Worm (Caenorhabditis elegans): ENCODE results near the gene F55G11.2.

F55G11.2 gene

DNA sequence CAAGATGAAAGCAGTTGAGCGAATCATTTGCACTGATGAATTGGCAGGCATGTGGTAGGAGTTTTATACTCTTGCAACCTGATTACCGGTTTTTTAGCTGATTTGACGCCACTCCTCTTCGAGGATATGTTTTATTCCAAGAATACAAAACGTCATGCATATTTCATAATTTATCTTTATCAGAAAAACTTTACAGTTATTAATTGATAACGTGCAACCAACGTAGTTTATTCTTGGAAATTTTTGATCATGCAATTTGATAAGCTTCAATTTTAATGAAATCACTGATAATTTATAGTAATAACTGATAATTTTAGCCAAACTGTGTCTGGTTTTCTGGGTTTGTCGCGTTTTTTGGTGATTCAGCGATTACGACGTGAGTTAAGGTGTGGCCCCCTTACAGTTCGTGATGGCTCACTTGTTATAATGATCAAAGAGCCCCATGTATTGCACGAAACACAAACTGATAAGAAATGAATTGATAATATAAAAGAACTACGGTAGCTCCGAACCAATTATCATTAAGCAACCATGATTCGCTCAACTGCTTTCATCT lies 32.8 kb downstream of the F55G11.2 start, which contains the start of the genes cld-1 and dod-21 (continued):
- TF ChIP-seq hif-1 (tag; optimal IDR thresholded peaks at IDR 0.05) (no peak), set-16 (GFP tag; IDR thresholded peaks at IDR 0.05) (no peak)

DNA sequence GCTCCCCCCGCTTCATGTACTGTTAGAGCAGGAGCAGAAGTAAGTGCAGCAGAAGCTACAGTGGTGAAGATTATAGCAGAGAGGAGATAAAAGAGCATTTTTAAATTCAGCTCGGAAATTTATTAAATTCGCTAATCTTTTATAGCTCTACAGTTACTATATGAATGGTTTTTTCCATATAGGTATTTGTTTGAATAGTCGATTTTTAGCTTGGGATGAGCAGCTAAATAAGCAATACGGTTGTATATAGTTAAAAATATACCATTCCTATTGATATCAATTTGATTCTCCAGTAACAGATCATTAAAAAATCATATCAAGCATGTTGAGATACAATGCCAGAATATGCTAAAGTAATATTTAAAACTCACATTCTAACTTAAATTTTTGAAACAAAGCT lies 42.5 kb downstream of the F55G11.2 start, which contains the start of gene srlf-5:
Gene srlf-5, minus strand, starts transcription at position 101 of the 400 bp plus-strand sequence.
- TF ChIP-seq F37D6.2 (tag; optimal IDR thresholded peaks at IDR 0.05) (no peak), tra-1 (GFP tag; IDR thresholded peaks at IDR 0.05) (no peak)

DNA sequence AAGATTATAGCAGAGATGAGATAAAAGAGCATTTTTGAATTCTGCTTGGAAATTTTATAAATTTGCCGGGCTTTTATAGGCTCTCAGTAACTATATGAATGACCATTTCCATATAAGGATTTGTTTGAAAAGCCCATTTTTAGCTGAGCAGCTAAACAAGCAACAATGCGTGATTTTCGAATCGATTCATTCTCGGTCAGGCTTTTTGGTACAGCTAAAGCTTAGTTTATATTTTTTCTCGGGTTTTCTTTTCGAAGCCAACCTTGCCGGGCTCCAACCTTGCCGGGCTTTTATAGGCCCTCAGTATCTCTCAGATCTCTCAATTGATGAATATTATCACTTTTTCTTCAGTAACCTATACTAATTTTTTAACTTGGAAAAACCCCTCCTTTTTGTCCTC lies 44.8 kb downstream of the F55G11.2 start, which contains the start of gene srlf-4:
Gene srlf-4, minus strand, starts transcription at position 101 of the 400 bp plus-strand sequence.
- TF ChIP-seq Y5F2A.4 (GFP tag; optimal IDR thresholded peaks at IDR 0.05), result no peak
- TF ChIP-seq zip-11 (GFP tag; IDR thresholded peaks at IDR 0.05), result no peak
- no peak for TF ChIP-seq php-3 (GFP tag; IDR thresholded peaks at IDR 0.05)
- TF ChIP-seq ceh-32 (tag; optimal IDR thresholded peaks at IDR 0.05; ENCODE audit: poor library complexity), result no peak

DNA sequence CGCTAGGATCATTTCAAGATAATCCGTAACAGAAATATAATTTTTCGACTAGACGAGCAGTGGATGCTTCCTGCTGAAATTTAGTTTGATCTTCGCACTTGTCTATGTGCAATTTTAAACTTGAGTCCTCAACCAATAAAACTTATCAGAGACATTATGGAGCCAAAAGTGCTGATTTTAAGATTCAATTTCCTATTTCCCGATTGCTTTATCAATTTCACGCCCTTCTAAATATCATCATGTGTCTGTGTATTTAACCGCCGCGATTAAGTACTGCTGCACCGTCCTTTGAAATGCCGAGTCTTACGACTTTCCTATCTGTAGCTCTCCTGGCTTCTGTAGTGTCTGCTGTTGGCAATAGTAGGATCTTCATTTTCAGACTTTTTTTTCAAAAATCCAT lies 48.1 kb downstream of the F55G11.2 start, which contains the start of gene C32H11.4:
Gene C32H11.4, plus strand, starts transcription at position 238 of the 400 bp plus-strand sequence.
- TF ChIP-seq nhr-25 (tag; optimal IDR thresholded peaks at IDR 0.05; ENCODE audit: borderline replicate concordance, insufficient read depth) (no peak), hlh-11 (tag; optimal IDR thresholded peaks at IDR 0.05) (peak; percentile 46), pqm-1 (tag; optimal IDR thresholded peaks at IDR 0.05) (peak; percentile 73), dmd-6 (GFP tag; IDR thresholded peaks at IDR 0.05) (peak; percentile 82), daf-16 (GFP tag; optimal IDR thresholded peaks at IDR 0.05) (no peak), daf-16 (tag; optimal IDR thresholded peaks at IDR 0.05) (peak; percentile 64), php-3 (GFP tag; IDR thresholded peaks at IDR 0.05) (peak; percentile 69), nhr-28 (tag; optimal IDR thresholded peaks at IDR 0.05) (peak; percentile 8), rbr-2 (tag; optimal IDR thresholded peaks at IDR 0.05) (no peak), nhr-48 (tag; optimal IDR thresholded peaks at IDR 0.05) (peak; percentile 67)

DNA sequence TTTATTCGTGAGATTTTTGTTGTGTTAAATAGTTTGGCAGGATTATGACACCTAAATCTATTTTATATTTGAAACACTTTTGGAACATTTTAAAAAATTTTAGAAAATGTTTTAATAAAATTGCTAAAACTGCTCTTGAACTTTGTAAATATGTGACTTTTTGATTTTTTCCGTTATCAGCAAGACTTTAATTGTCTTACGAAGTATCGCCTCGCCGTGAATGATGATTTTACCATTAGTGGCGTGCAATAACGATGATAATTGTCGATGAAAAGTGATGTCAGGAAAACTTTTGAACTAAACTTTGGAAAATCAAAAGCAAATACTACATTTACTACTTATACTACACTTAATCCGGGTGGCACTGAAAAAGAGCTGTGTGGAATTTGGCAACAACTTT lies 48.5 kb downstream of the F55G11.2 start:
- TF ChIP-seq pqm-1 (tag; optimal IDR thresholded peaks at IDR 0.05) (peak; percentile 25), unc-62 (GFP tag; optimal IDR thresholded peaks at IDR 0.05 in 1 of 2) (peak in 1 of 2 experiments; percentile 22), unc-62 (tag; optimal IDR thresholded peaks at IDR 0.05) (no peak), mes-2 (tag; optimal IDR thresholded peaks at IDR 0.05; ENCODE audit: poor library complexity, severe bottlenecking) (no peak), mxl-2 (GFP tag; conservative IDR thresholded peaks at IDR 0.05) (no peak), nhr-28 (tag; optimal IDR thresholded peaks at IDR 0.05) (peak; percentile 66), F10B5.3 (tag; optimal IDR thresholded peaks at IDR 0.05) (no peak), daf-16 (GFP tag; optimal IDR thresholded peaks at IDR 0.05) (no peak), daf-16 (tag; optimal IDR thresholded peaks at IDR 0.05) (peak; percentile 34), zag-1 (tag; optimal IDR thresholded peaks at IDR 0.05) (no peak), dmd-6 (GFP tag; IDR thresholded peaks at IDR 0.05) (peak; percentile 69), T20F7.1 (GFP tag; optimal IDR thresholded peaks at IDR 0.05) (no peak), lin-38 (GFP tag; IDR thresholded peaks at IDR 0.05) (no peak)

DNA sequence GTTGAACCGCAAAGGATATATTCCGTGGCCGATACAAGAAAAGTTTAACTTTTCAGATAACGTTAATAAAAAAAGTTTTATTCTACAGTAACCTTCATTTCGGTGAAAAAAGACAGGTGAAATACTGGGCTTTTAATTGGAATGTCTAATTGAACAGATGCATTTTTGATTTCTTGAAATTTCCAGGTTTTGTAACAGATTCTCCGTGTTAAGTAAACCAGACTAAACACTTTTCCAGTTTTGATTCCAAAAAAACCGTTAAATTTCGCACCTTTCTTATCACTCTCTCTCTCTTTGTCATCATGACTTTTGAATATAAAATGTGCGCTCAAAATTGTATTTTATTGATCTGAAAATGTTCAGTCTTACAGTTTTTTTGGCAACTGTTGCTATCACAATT lies 50.8 kb downstream of the F55G11.2 start, which contains the start of gene C32H11.3:
Gene C32H11.3, plus strand, starts transcription at position 301 of the 400 bp plus-strand sequence.
- TF ChIP-seq lin-13 (GFP tag; optimal IDR thresholded peaks at IDR 0.05), result no peak
- no peak for TF ChIP-seq php-3 (GFP tag; IDR thresholded peaks at IDR 0.05)
- no peak for TF ChIP-seq daf-19 (GFP tag; conservative IDR thresholded peaks at IDR 0.05)
- TF ChIP-seq tra-1 (GFP tag; IDR thresholded peaks at IDR 0.05), result no peak
- TF ChIP-seq set-16 (GFP tag; IDR thresholded peaks at IDR 0.05), result no peak
- no peak for TF ChIP-seq ceh-32 (tag; optimal IDR thresholded peaks at IDR 0.05; ENCODE audit: poor library complexity)
- no peak for TF ChIP-seq mdl-1 (tag; optimal IDR thresholded peaks at IDR 0.05)
- no peak for TF ChIP-seq nhr-11 (tag; optimal IDR thresholded peaks at IDR 0.05)
